Worm (Caenorhabditis elegans) whole organism, L2 larva: ENCODE measurements around the gene R04B3.2.
A peak's percentile ranks its signal among the peaks of the same experiment; 100 is the strongest.

Experiments
- C34F6.9 ChIP-seq: fragments of 150-350 bp; optimal IDR thresholded peaks from 2 replicates; lab custom pipeline; 2014; ENCODE audit warnings: missing biosample characterization, missing genetic modification characterization
- R02D3.7 ChIP-seq: fragments of 150-350 bp; optimal IDR thresholded peaks from 2 replicates; lab custom pipeline; 2014; ENCODE audit warnings: missing biosample characterization, missing genetic modification characterization
- Y55F3AM.14 ChIP-seq: fragments of 200-800 bp; sonication (Bioruptor generic); optimal IDR thresholded peaks from 2 replicates; lab custom pipeline; 2018; ENCODE audit warnings: mild to moderate bottlenecking, missing genetic modification characterization, missing compliant biosample characterization
- ZK546.5 ChIP-seq: sonication (generic microtip); optimal IDR thresholded peaks from 2 replicates; lab custom pipeline; 2017; ENCODE audit warnings: missing biosample characterization, missing genetic modification characterization
- alr-1 ChIP-seq: fragments of 150-350 bp; optimal IDR thresholded peaks from 2 replicates; lab custom pipeline; 2014; ENCODE audit warnings: missing biosample characterization, missing genetic modification characterization
- aly-2 ChIP-seq: fragments of 150-350 bp; optimal IDR thresholded peaks from 2 replicates; lab custom pipeline; 2014; ENCODE audit warnings: missing biosample characterization, missing genetic modification characterization
- ama-1 ChIP-seq: fragments of 150-350 bp; optimal IDR thresholded peaks from 2 replicates; lab custom pipeline; 2018; ENCODE audit warnings: inconsistent platforms
- ceh-82 ChIP-seq: fragments of 150-350 bp; optimal IDR thresholded peaks from 2 replicates; lab custom pipeline; 2014; ENCODE audit warnings: missing biosample characterization, missing genetic modification characterization
- crh-2 ChIP-seq: sonication (generic microtip); optimal IDR thresholded peaks from 2 replicates; lab custom pipeline; 2017; ENCODE audit warnings: missing biosample characterization, missing genetic modification characterization
- dmd-4 ChIP-seq: sonication (generic microtip); optimal IDR thresholded peaks from 2 replicates; lab custom pipeline; 2017; ENCODE audit warnings: missing biosample characterization, missing genetic modification characterization
- egl-27 ChIP-seq: sonication (generic microtip); optimal IDR thresholded peaks from 3 replicates; lab custom pipeline; 2017; ENCODE audit warnings: missing biosample characterization, missing genetic modification reagents, missing genetic modification characterization
- elt-3 ChIP-seq: sonication (generic microtip); optimal IDR thresholded peaks from 2 replicates; lab custom pipeline; 2017; ENCODE audit warnings: missing biosample characterization, missing genetic modification characterization
- gmeb-1 ChIP-seq: fragments of 150-350 bp; optimal IDR thresholded peaks from 2 replicates; lab custom pipeline; 2014; ENCODE audit warnings: missing biosample characterization, missing genetic modification characterization
- lin-11 ChIP-seq: fragments of 150-350 bp; sonication (generic microtip); optimal IDR thresholded peaks from 2 replicates; lab custom pipeline; 2014; ENCODE audit warnings: missing biosample characterization, missing genetic modification characterization, inconsistent platforms, mixed read lengths
- lin-13 ChIP-seq: fragments of 150-350 bp; optimal IDR thresholded peaks from 2 replicates; lab custom pipeline; 2014; ENCODE audit warnings: missing biosample characterization, missing genetic modification reagents, missing genetic modification characterization
- lin-39 ChIP-seq: fragments of 150-350 bp; optimal IDR thresholded peaks from 2 replicates; lab custom pipeline; 2014; ENCODE audit warnings: missing biosample characterization, missing genetic modification reagents, missing genetic modification characterization
- mdl-1 ChIP-seq, 2 experiments: fragments of 150-350 bp in 1 of 2; sonication (generic microtip) in 1 of 2; optimal IDR thresholded peaks; 2 replicates each; lab custom pipeline; 2017; ENCODE audit warnings: missing biosample characterization in 2 of 2, missing genetic modification characterization in 2 of 2
- nhr-10 ChIP-seq: sonication (generic microtip); optimal IDR thresholded peaks from 2 replicates; lab custom pipeline; 2017; ENCODE audit warnings: missing biosample characterization, missing genetic modification characterization
- nhr-12 ChIP-seq: fragments of 150-350 bp; optimal IDR thresholded peaks from 2 replicates; lab custom pipeline; 2014; ENCODE audit warnings: missing biosample characterization, missing genetic modification characterization
- nhr-21 ChIP-seq: fragments of 150-350 bp; optimal IDR thresholded peaks from 2 replicates; lab custom pipeline; 2014; ENCODE audit warnings: missing biosample characterization, missing genetic modification characterization
- nhr-237 ChIP-seq: fragments of 150-350 bp; optimal IDR thresholded peaks from 2 replicates; lab custom pipeline; 2014; ENCODE audit warnings: missing biosample characterization, missing genetic modification characterization
- nhr-6 ChIP-seq: fragments of 150-350 bp; optimal IDR thresholded peaks from 2 replicates; lab custom pipeline; 2014; ENCODE audit warnings: missing biosample characterization, missing genetic modification characterization
- peb-1 ChIP-seq: fragments of 150-350 bp; optimal IDR thresholded peaks from 2 replicates; lab custom pipeline; 2014; ENCODE audit warnings: missing biosample characterization, missing genetic modification characterization
- sem-4 ChIP-seq: fragments of 150-350 bp; optimal IDR thresholded peaks from 2 replicates; lab custom pipeline; 2014; ENCODE audit warnings: missing biosample characterization, missing genetic modification reagents, missing genetic modification characterization
- skn-1 ChIP-seq: sonication (generic microtip); optimal IDR thresholded peaks from 2 replicates; lab custom pipeline; 2017; ENCODE audit warnings: missing biosample characterization, missing genetic modification characterization
- sma-3 ChIP-seq: sonication (generic microtip); optimal IDR thresholded peaks from 2 replicates; lab custom pipeline; 2016; ENCODE audit warnings: missing genetic modification reagents, missing genetic modification characterization, missing compliant biosample characterization
- snpc-4 ChIP-seq: fragments of 150-350 bp; optimal IDR thresholded peaks from 2 replicates; lab custom pipeline; 2014; ENCODE audit warnings: missing biosample characterization, missing genetic modification characterization
- unc-39 ChIP-seq: fragments of 150-350 bp; optimal IDR thresholded peaks from 2 replicates; lab custom pipeline; 2014; ENCODE audit warnings: missing biosample characterization, missing genetic modification characterization
- unc-55 ChIP-seq: fragments of 150-350 bp; sonication (generic microtip); optimal IDR thresholded peaks from 3 replicates; lab custom pipeline; 2014; ENCODE audit warnings: missing biosample characterization, missing genetic modification reagents, missing genetic modification characterization
- unc-62 ChIP-seq: fragments of 150-350 bp; optimal IDR thresholded peaks from 2 replicates; lab custom pipeline; 2014; ENCODE audit warnings: missing biosample characterization, missing genetic modification reagents, missing genetic modification characterization
- ztf-1 ChIP-seq: fragments of 200-800 bp; sonication (Bioruptor generic); conservative IDR thresholded peaks from 2 replicates; pipeline ENCODE4 v1.3.6; 2022; ENCODE audit warnings: missing genetic modification characterization, missing compliant biosample characterization
- ztf-11 ChIP-seq: sonication (generic microtip); optimal IDR thresholded peaks from 2 replicates; lab custom pipeline; 2017; ENCODE audit warnings: missing biosample characterization, missing genetic modification characterization
- ztf-4 ChIP-seq: fragments of 150-350 bp; optimal IDR thresholded peaks from 2 replicates; lab custom pipeline; 2014; ENCODE audit warnings: missing biosample characterization, missing genetic modification characterization

Gene R04B3.2

DNA sequence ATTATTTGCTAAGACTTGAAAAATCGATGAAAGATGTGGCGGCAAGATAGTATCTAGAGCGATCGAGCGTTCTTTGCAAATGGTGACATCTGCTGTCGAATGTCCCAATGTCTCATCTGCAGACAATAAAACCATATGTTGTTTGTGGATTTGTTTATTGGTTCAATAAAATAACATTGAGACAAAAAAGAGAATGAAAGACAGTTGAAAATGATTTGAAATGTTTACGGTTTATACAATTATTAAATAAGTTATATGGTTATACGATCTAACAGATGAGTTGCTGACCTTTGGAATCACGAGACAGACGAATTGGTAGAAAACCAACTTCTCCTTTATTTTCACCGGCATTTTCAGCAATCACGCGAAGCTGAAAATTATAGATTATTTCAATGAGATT is at the start of gene R04B3.2:
TSS of gene R04B3.2 (minus strand) at position 101 of the 400 bp plus-strand sequence.
- TF ChIP-seq snpc-4 (tag; lab: Kevin White, UChicago): no peak
- no peak for TF ChIP-seq nhr-21 (tag; lab: Kevin White, UChicago)
- no peak for TF ChIP-seq gmeb-1 (tag; lab: Kevin White, UChicago)
- TF ChIP-seq ZK546.5: no peak
- TF ChIP-seq alr-1 (tag; lab: Kevin White, UChicago): no peak
- TF ChIP-seq, all 48 proteins: peak for 0

DNA sequence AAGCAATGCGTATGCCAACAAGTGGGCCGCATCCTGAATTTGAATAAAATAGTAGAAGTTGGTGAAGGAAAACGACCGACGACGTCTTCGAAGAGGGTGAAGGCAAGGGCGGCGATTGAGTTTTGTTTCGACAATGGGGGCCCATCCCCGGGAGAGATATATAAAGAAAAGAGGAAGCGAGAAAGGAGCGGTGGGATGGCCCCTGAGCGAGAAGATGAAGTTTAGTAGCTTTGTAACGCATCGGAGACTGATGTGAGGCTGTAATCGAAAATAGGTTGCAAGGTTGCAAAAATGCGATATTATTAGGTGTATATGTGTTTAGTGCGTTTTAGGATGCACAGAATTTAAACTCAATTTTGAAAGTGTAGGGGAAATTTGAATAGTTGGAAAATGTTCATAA is 49.1 kb upstream of the R04B3.2 start:
- TF ChIP-seq Y55F3AM.14 (GFP tag; lab: Kevin White, UChicago) (no peak), lin-13 (GFP tag; lab: Kevin White, UChicago) (no peak), mdl-1 (tag; optimal IDR thresholded peaks at IDR 0.05; lab: Kevin White, UChicago) (no peak), lin-39 (tag; lab: Kevin White, UChicago) (no peak), sem-4 (tag; lab: Kevin White, UChicago) (no peak), ZK546.5 (no peak), nhr-6 (tag; lab: Kevin White, UChicago) (no peak), elt-3 (tag; lab: Kevin White, UChicago) (no peak), nhr-12 (no peak), sma-3 (GFP tag; lab: Kevin White, UChicago) (no peak), peb-1 (tag; lab: Kevin White, UChicago) (no peak)

DNA sequence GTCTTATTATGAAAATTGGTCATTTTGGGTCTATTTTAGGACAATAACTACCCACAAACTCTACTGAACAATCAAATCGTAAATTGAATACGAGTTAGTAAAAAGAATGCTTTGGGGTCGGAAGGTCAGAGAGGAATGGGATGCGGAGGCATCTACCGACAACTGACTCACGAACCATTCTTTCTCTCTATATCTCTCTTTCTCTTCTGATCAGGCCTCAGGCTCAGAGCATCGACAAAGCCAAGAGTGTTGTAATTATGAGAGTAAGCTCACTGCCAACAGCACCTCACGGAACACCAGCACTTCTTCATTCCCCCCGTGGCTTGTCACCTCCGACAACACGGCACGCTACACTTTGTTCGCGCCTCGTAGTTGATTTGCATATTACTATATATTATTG is 46.9 kb upstream of the R04B3.2 start:
- TF ChIP-seq unc-55 (no peak), dmd-4 (tag; lab: Kevin White, UChicago) (no peak), aly-2 (no peak), unc-62 (GFP tag; lab: Kevin White, UChicago) (no peak), unc-39 (tag; lab: Kevin White, UChicago) (no peak), ceh-82 (tag; lab: Kevin White, UChicago) (no peak), skn-1 (tag; lab: Kevin White, UChicago) (no peak), lin-11 (tag; lab: Kevin White, UChicago) (no peak), ama-1 (lab: Kevin White, UChicago) (no peak), ztf-4 (tag; lab: Kevin White, UChicago) (no peak), sma-3 (GFP tag; lab: Kevin White, UChicago) (no peak)

DNA sequence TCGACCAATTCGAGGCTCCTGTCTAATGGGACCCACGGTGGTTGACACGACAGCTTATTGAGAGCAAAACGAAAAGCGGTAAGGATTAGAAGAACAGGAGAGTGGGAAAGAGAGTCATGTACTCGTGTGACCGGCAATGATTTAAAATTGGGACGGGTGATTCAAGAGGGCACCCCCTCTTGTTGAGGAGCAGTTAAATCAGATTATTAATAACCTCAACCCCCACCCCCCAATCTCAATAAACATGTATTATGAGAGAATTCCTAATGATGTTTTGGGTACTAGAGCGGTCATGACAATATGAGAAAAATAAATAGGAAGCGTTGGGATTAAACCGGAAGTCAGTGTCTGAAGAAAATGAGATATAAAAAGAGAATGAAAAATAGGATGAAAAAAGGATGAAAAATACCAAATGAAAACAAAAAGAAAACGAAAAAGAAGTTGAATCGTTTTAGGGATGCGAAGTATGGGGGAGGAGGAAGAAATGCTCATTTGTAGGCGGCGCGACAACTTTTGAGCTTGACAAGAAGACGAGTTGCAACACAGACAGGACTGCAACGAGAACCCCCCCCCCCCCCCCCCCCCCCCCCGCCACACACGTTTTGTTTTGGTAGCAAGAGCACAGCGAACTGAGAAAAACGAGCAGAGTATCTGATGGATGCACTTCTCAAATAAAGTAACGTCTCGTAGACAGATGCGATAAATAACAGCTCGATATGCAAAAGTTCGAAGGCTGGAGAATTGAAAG is 43.6 kb upstream of the R04B3.2 start:
- no peak for TF ChIP-seq aly-2
- TF ChIP-seq unc-55: peak; percentile 13
- TF ChIP-seq, all 48 proteins: peak for 1

DNA sequence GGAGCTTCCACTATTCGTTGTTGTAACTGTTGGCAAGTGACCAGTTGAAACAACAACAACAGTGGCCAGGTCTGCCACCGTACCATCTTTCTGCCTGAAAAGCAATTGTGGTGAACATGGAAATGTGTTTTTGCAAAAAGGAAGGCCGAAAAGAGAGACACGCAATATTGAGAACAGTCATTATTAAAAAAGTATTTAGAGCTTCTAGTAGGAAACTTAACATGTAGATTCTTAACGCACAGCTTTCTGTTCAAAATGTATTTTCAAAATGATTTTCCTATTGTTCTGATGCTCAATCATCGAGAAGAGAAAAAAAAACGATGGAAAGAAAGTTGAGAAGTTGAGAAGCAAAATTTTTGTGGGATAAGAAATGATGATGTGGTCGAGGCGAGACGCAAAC is 41.7 kb upstream of the R04B3.2 start, which contains the start of gene syg-1:
TSS of gene syg-1 (minus strand) at position 101 of the 400 bp plus-strand sequence.
- TF ChIP-seq R02D3.7: no peak
- TF ChIP-seq ztf-11: no peak
- no peak for TF ChIP-seq nhr-12
- TF ChIP-seq snpc-4 (tag; lab: Kevin White, UChicago): no peak
- no peak for TF ChIP-seq sem-4 (tag; lab: Kevin White, UChicago)
- no peak for TF ChIP-seq unc-39 (tag; lab: Kevin White, UChicago)
- no peak for TF ChIP-seq ztf-4 (tag; lab: Kevin White, UChicago)
- TF ChIP-seq crh-2 (tag; lab: Kevin White, UChicago): no peak
- TF ChIP-seq nhr-21 (tag; lab: Kevin White, UChicago): no peak
- no peak for TF ChIP-seq C34F6.9 (tag; lab: Kevin White, UChicago)
- no peak for TF ChIP-seq ztf-1 (GFP tag; lab: Robert Waterston, UW)
- no peak for TF ChIP-seq nhr-10 (tag; lab: Kevin White, UChicago)
- TF ChIP-seq nhr-237 (tag; lab: Kevin White, UChicago): no peak
- no peak for TF ChIP-seq Y55F3AM.14 (GFP tag; lab: Kevin White, UChicago)
- TF ChIP-seq lin-13 (GFP tag; lab: Kevin White, UChicago): no peak
- TF ChIP-seq elt-3 (tag; lab: Kevin White, UChicago): no peak
- no peak for TF ChIP-seq unc-62 (GFP tag; lab: Kevin White, UChicago)
- no peak for TF ChIP-seq egl-27
- TF ChIP-seq, all 48 proteins: peak for 0
